Worm (Caenorhabditis elegans) whole organism, late embryonic: ENCODE results near the gene bckd-1A.

ENCODE experiments used
- C38D4.7 ChIP-seq: fragments of 200-800 bp; sonication (Bioruptor generic); optimal IDR thresholded peaks from 2 replicates; lab custom pipeline; 2018; ENCODE audit warnings: mild to moderate bottlenecking, missing genetic modification characterization, moderate library complexity, missing compliant biosample characterization
- Y22D7AL.16 ChIP-seq: sonication (generic microtip); optimal IDR thresholded peaks from 2 replicates; lab custom pipeline; 2016; ENCODE audit warnings: missing genetic modification characterization, missing compliant biosample characterization
- ahr-1 ChIP-seq: sonication (generic microtip); optimal IDR thresholded peaks from 2 replicates; lab custom pipeline; 2016; ENCODE audit warnings: missing genetic modification characterization, missing compliant biosample characterization
- ceh-14 ChIP-seq: sonication (generic microtip); optimal IDR thresholded peaks from 2 replicates; lab custom pipeline; 2016; ENCODE audit warnings: missing genotype, missing genetic modification characterization, missing compliant biosample characterization
- ceh-2 ChIP-seq: sonication (generic microtip); optimal IDR thresholded peaks from 2 replicates; lab custom pipeline; 2016; ENCODE audit warnings: missing genotype, missing genetic modification characterization, missing compliant biosample characterization
- ceh-6 ChIP-seq: fragments of 200-800 bp; sonication (Bioruptor generic); optimal IDR thresholded peaks from 2 replicates; lab custom pipeline; 2018; ENCODE audit warnings: mild to moderate bottlenecking, missing genetic modification characterization, missing compliant biosample characterization
- elt-2 ChIP-seq: sonication (generic microtip); optimal IDR thresholded peaks from 2 replicates; lab custom pipeline; 2016; ENCODE audit warnings: missing genetic modification reagents, missing genetic modification characterization, missing compliant biosample characterization
- ets-4 ChIP-seq: sonication (generic microtip); optimal IDR thresholded peaks from 2 replicates; lab custom pipeline; 2016; ENCODE audit warnings: missing genetic modification characterization, missing compliant biosample characterization
- fax-1 ChIP-seq: sonication (generic microtip); optimal IDR thresholded peaks from 2 replicates; lab custom pipeline; 2016; ENCODE audit warnings: missing genotype, missing genetic modification characterization, missing compliant biosample characterization
- hlh-30 ChIP-seq: sonication (generic microtip); optimal IDR thresholded peaks from 2 replicates; lab custom pipeline; 2017; ENCODE audit warnings: antibody characterized with exemption, missing genetic modification characterization, missing compliant biosample characterization; ENCODE audit not compliant: insufficient read depth
- nfya-1 ChIP-seq: sonication (generic microtip); optimal IDR thresholded peaks from 2 replicates; lab custom pipeline; 2017; ENCODE audit warnings: missing genetic modification characterization, mild to moderate bottlenecking, missing compliant biosample characterization, antibody characterized with exemption, moderate library complexity
- pag-3 ChIP-seq: sonication (generic microtip); optimal IDR thresholded peaks from 2 replicates; lab custom pipeline; 2016; ENCODE audit warnings: missing compliant biosample characterization, missing genetic modification characterization, borderline replicate concordance
- pha-2 ChIP-seq: sonication (generic microtip); optimal IDR thresholded peaks from 2 replicates; lab custom pipeline; 2017; ENCODE audit warnings: mild to moderate bottlenecking, missing genetic modification characterization, missing compliant biosample characterization
- pha-4 ChIP-seq: fragments of 150-350 bp; optimal IDR thresholded peaks from 2 replicates; lab custom pipeline; 2018; ENCODE audit warnings: missing biosample characterization, missing genetic modification reagents, missing genetic modification characterization
- pqm-1 ChIP-seq: sonication (generic microtip); optimal IDR thresholded peaks from 2 replicates; lab custom pipeline; 2016; ENCODE audit warnings: missing genetic modification characterization, missing compliant biosample characterization
- ref-2 ChIP-seq: sonication (generic microtip); optimal IDR thresholded peaks from 2 replicates; lab custom pipeline; 2016; ENCODE audit warnings: missing genetic modification characterization, missing compliant biosample characterization
- syd-9 ChIP-seq: sonication (generic microtip); optimal IDR thresholded peaks from 2 replicates; lab custom pipeline; 2016; ENCODE audit warnings: mild to moderate bottlenecking, missing genetic modification characterization, moderate library complexity, missing compliant biosample characterization
- ttx-3 ChIP-seq: sonication (generic microtip); optimal IDR thresholded peaks from 2 replicates; lab custom pipeline; 2016; ENCODE audit warnings: missing genetic modification reagents, missing genetic modification characterization, missing compliant biosample characterization
- unc-42 ChIP-seq: sonication (generic microtip); optimal IDR thresholded peaks from 2 replicates; lab custom pipeline; 2016; ENCODE audit warnings: missing genotype, missing genetic modification characterization, missing compliant biosample characterization
- zip-5 ChIP-seq: sonication (generic microtip); optimal IDR thresholded peaks from 2 replicates; lab custom pipeline; 2016; ENCODE audit warnings: missing genetic modification characterization, missing compliant biosample characterization

The bckd-1A gene

ce11 chrIII:12919882-12920281, 52.4 kb downstream of the bckd-1A start (continued):
- TF ChIP-seq Y22D7AL.16 (tag; lab: Kevin White, UChicago) (no peak), ttx-3 (tag; lab: Kevin White, UChicago) (no peak), pha-2 (tag; lab: Kevin White, UChicago) (no peak)
- TF ChIP-seq, all 69 proteins: peak for 7

DNA sequence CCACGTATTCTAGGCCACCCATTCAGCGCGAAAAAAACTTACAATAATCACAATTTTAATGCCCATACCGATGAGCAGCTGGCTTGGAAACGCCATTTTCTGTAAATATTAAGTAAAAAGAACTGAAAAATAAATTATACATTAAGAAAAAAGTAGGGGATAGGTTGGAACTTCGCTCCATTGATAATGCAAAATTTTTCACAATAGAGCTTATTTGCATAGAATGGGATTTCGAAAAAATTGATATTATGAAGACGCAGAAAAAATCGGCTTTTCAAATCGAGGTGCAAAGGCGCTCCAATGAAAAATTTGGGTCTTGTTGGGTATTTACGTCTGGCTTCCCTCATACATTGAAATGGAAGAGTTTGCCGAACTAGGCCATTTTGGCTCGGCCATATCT, 53.7 kb downstream of the bckd-1A start, which contains the start of gene Y37D8A.16:
Gene Y37D8A.16, minus strand, starts transcription at position 101 of the 400 bp plus-strand sequence.
- TF ChIP-seq pag-3 (tag; lab: Kevin White, UChicago) (no peak), syd-9 (tag; lab: Kevin White, UChicago) (no peak), unc-42 (tag; lab: Kevin White, UChicago) (no peak), elt-2 (tag; lab: Kevin White, UChicago) (no peak), C38D4.7 (GFP tag; lab: Kevin White, UChicago) (no peak), ceh-14 (tag; lab: Kevin White, UChicago) (no peak), ceh-2 (no peak), ref-2 (tag; lab: Kevin White, UChicago) (no peak), pqm-1 (tag; lab: Kevin White, UChicago) (no peak), fax-1 (no peak), ceh-6 (GFP tag; lab: Kevin White, UChicago) (no peak), pha-4 (no peak), zip-5 (no peak), ahr-1 (tag; lab: Kevin White, UChicago) (no peak), hlh-30 (tag; lab: Kevin White, UChicago) (no peak), nfya-1 (no peak), ets-4 (tag; lab: Kevin White, UChicago) (no peak)
